Fruit fly (Drosophila melanogaster) whole organism, adult: ENCODE data around the gene Non3.

Source experiments
- CG11617 ChIP-seq: fragments of 200-800 bp; sonication (Bioruptor generic); optimal IDR thresholded peaks from 2 replicates; lab custom pipeline; 2017; ENCODE audit warnings: mild to moderate bottlenecking, missing biosample characterization, missing genetic modification reagents, missing genetic modification characterization
- CG12768 ChIP-seq: fragments of 200-800 bp; sonication (Bioruptor generic); optimal IDR thresholded peaks from 2 replicates; lab custom pipeline; 2017; ENCODE audit warnings: missing biosample characterization, missing genetic modification characterization, mild to moderate bottlenecking, moderate library complexity, missing genetic modification reagents
- CG14711 ChIP-seq: fragments of 200-800 bp; sonication (Bioruptor generic); optimal IDR thresholded peaks from 2 replicates; lab custom pipeline; 2018; ENCODE audit warnings: missing biosample characterization, mild to moderate bottlenecking, missing genetic modification characterization, moderate library complexity
- CG1620 ChIP-seq: fragments of 200-800 bp; sonication (Bioruptor generic); optimal IDR thresholded peaks from 2 replicates; lab custom pipeline; 2016; ENCODE audit warnings: missing biosample characterization, missing genetic modification characterization
- CG33017 ChIP-seq: fragments of 200-800 bp; sonication (Bioruptor generic); optimal IDR thresholded peaks from 2 replicates; lab custom pipeline; 2018; ENCODE audit warnings: missing biosample characterization, mild to moderate bottlenecking, missing genetic modification characterization, moderate library complexity
- CG5204 ChIP-seq: fragments of 200-800 bp; sonication (Bioruptor generic); optimal IDR thresholded peaks from 2 replicates; lab custom pipeline; 2016; ENCODE audit warnings: missing biosample characterization, missing genetic modification characterization
- CG7045 ChIP-seq: fragments of 200-800 bp; sonication (Bioruptor generic); optimal IDR thresholded peaks from 2 replicates; lab custom pipeline; 2017; ENCODE audit warnings: missing biosample characterization, mild to moderate bottlenecking, missing genetic modification characterization
- CG7101 ChIP-seq: fragments of 200-800 bp; sonication (Bioruptor generic); optimal IDR thresholded peaks from 2 replicates; lab custom pipeline; 2018; ENCODE audit warnings: missing biosample characterization, mild to moderate bottlenecking, missing genetic modification characterization, moderate library complexity
- Clk ChIP-seq: fragments of 200-800 bp; sonication (Bioruptor generic); optimal IDR thresholded peaks from 2 replicates; lab custom pipeline; 2017; ENCODE audit warnings: missing biosample characterization, missing genetic modification characterization
- Crg-1 ChIP-seq: fragments of 200-800 bp; sonication (Bioruptor generic); optimal IDR thresholded peaks from 2 replicates; lab custom pipeline; 2016; ENCODE audit warnings: missing biosample characterization, missing genetic modification characterization
- Hr96 ChIP-seq: fragments of 200-800 bp; sonication (Bioruptor generic); optimal IDR thresholded peaks from 2 replicates; lab custom pipeline; 2016; ENCODE audit warnings: missing biosample characterization, missing genetic modification characterization
- Mnt ChIP-seq: fragments of 200-800 bp; sonication (Bioruptor generic); optimal IDR thresholded peaks from 2 replicates; lab custom pipeline; 2016; ENCODE audit warnings: missing biosample characterization, mild to moderate bottlenecking, missing genetic modification characterization
- bab1 ChIP-seq: fragments of 200-800 bp; sonication (Bioruptor generic); optimal IDR thresholded peaks from 3 replicates; lab custom pipeline; 2019; ENCODE audit warnings: missing biosample characterization, mild to moderate bottlenecking, missing genetic modification characterization, moderate library complexity
- cic ChIP-seq: fragments of 200-800 bp; sonication (Bioruptor generic); optimal IDR thresholded peaks from 2 replicates; lab custom pipeline; 2017; ENCODE audit warnings: missing biosample characterization, mild to moderate bottlenecking, missing genetic modification characterization, moderate library complexity
- cnc ChIP-seq, 2 experiments: fragments of >200 bp; optimal IDR thresholded peaks; 2 replicates each; lab custom pipeline; 2017
- kay ChIP-seq: fragments of 200-800 bp; sonication (Bioruptor generic); peaks from one replicate; lab custom pipeline; 2016; ENCODE audit warnings: missing biosample characterization, missing genetic modification characterization, borderline replicate concordance
- ovo ChIP-seq: fragments of 200-800 bp; sonication (Bioruptor generic); optimal IDR thresholded peaks from 2 replicates; lab custom pipeline; 2016; ENCODE audit warnings: missing biosample characterization, missing genetic modification characterization
- pad ChIP-seq: fragments of 200-800 bp; sonication (Bioruptor generic); optimal IDR thresholded peaks from 3 replicates; lab custom pipeline; 2017; ENCODE audit warnings: missing biosample characterization, missing genetic modification characterization, mild to moderate bottlenecking, moderate library complexity, missing genetic modification reagents
- tj ChIP-seq: fragments of 200-800 bp; sonication (Bioruptor generic); optimal IDR thresholded peaks from 3 replicates; lab custom pipeline; 2017; ENCODE audit warnings: missing biosample characterization, mild to moderate bottlenecking, missing genetic modification characterization, moderate library complexity
- toe ChIP-seq: fragments of 200-800 bp; sonication (Bioruptor generic); optimal IDR thresholded peaks from 2 replicates; lab custom pipeline; 2016; ENCODE audit warnings: missing biosample characterization, missing genetic modification characterization

Gene Non3

DNA sequence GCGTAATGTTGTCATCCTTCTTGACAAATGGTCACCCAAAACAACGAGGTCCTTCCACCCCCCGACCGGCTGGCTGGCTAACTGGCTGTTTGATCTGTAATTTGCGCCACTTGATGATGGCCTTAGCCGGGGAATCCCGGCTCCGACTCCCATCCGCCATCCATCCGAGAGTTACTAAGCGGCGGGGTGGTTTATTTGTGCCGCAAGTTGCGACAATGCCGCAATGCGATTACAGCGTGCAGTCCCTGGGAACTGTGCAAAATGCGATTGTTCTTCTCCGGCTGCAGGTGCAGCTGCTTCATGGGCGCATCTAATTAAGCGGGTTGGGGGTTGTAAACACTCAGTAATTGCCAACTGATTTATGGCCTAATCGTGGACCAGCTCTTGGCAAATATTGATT lies 36.5 kb downstream of the Non3 start:
- TF ChIP-seq Crg-1 (no peak), Mnt (GFP tag; lab: Kevin White, UChicago) (no peak), Clk (GFP tag; lab: Kevin White, UChicago) (no peak), ovo (GFP tag; lab: Kevin White, UChicago) (no peak), CG14711 (no peak), CG7101 (tag; lab: Kevin White, UChicago) (no peak), CG12768 (no peak), kay (no peak), tj (no peak), cic (no peak), CG1620 (GFP tag; lab: Kevin White, UChicago) (no peak), cnc (optimal IDR thresholded peaks at IDR 0.05; lab: Kevin White, UChicago) (no peak), toe (GFP tag; lab: Kevin White, UChicago) (no peak), CG5204 (GFP tag; lab: Kevin White, UChicago) (no peak), bab1 (GFP tag; lab: Kevin White, UChicago) (no peak), Hr96 (no peak), CG11617 (GFP tag; lab: Kevin White, UChicago) (no peak), pad (GFP tag; lab: Kevin White, UChicago) (no peak)

DNA sequence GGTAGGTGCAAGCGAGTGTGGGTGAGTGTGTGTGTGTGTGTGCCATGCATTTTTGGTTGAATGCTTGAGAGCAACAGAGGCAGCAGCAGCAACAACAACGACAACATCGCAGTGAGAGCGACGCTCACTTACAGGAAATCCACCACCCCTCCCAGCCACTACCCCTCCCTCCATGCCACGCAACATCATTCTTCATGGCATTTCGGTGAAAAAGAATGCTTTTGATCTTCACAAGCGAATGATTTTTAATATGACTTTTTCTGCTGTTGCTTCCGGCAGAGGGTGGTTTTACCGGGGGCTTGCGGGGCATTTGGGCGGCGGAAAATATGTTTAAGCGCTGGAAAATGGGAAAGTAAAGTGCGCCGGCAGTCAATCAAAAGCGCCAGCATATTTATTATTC lies 38.1 kb downstream of the Non3 start:
- no peak for TF ChIP-seq CG11617 (GFP tag; lab: Kevin White, UChicago)
- no peak for TF ChIP-seq CG7045
- no peak for TF ChIP-seq toe (GFP tag; lab: Kevin White, UChicago)

DNA sequence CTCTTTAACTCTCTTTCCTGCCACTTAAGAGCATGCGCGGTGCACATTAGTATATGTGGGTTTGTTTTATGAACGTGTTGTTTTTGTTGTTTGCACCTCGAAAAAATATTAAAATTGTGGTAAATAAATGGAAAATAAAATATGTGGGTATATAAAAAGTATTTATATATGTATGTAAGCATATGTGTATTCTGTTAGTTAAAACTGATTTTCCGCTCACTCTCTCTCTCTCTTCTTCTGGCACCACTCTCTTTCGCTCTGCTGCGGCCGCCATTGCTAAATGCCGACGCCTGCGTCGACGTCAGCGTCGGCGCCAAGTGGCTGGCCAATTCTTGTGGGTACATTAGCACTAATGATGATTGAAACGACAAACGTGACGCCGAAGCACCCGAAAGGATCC lies 41.8 kb downstream of the Non3 start:
- TF ChIP-seq cic (no peak), CG33017 (tag; lab: Kevin White, UChicago) (no peak), CG7045 (no peak), bab1 (GFP tag; lab: Kevin White, UChicago) (no peak), kay (no peak), ovo (GFP tag; lab: Kevin White, UChicago) (no peak), toe (GFP tag; lab: Kevin White, UChicago) (no peak), tj (no peak), CG5204 (GFP tag; lab: Kevin White, UChicago) (no peak), CG1620 (GFP tag; lab: Kevin White, UChicago) (no peak), CG7101 (tag; lab: Kevin White, UChicago) (no peak), cnc (optimal IDR thresholded peaks at IDR 0.05; lab: Kevin White, UChicago) (no peak), pad (GFP tag; lab: Kevin White, UChicago) (no peak), Hr96 (no peak)

DNA sequence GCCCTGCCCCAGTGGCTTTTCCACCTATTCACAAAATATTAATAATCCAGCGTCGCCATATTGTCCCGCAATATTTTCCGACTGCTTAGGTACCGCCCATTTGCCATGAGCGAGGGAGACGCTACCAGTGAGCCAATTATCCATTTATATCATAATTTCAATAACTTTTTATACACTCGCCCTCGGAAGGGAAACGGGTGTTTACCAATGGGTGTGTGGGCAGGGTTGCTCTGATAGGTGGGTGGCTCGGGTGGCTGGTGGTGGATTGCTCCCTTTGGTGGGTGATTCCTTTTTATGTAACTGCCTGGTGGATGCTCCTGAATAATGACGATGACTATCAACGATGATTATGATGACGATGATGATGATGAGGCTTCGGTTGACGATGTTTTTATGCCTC lies 43.1 kb downstream of the Non3 start:
- TF ChIP-seq tj (no peak), cnc (optimal IDR thresholded peaks at IDR 0.05; lab: Kevin White, UChicago) (no peak), CG7045 (no peak), CG1620 (GFP tag; lab: Kevin White, UChicago) (no peak), toe (GFP tag; lab: Kevin White, UChicago) (no peak), kay (no peak), cic (no peak), pad (GFP tag; lab: Kevin White, UChicago) (no peak), CG11617 (GFP tag; lab: Kevin White, UChicago) (no peak), Mnt (GFP tag; lab: Kevin White, UChicago) (no peak), CG7101 (tag; lab: Kevin White, UChicago) (no peak), CG5204 (GFP tag; lab: Kevin White, UChicago) (no peak)

DNA sequence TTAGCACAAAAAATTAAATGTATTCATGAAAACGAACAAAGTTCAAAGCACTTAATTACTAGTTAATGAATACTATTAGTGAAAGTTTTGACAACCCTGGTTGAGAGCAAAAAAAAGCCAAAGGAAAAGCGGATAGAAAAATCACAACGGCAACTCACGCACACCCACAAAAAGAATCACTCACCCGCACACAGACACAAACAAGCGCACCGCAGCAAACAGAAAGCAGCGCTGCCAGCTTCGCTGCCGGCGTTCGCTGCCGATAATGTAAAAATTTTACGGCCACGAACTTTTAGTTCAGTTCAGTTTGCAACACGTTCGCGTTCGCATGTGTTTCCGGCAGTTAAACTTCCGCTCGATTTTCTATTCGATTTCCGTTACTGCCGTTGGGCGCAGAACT lies 44.0 kb downstream of the Non3 start, which contains the start of gene CG18599:
CG18599 (plus strand) TSS at position 301 of the 400 bp plus-strand sequence.
- no peak for TF ChIP-seq CG5204 (GFP tag; lab: Kevin White, UChicago)
- no peak for TF ChIP-seq CG1620 (GFP tag; lab: Kevin White, UChicago)
- no peak for TF ChIP-seq CG14711
- TF ChIP-seq Clk (GFP tag; lab: Kevin White, UChicago), result no peak
- TF ChIP-seq CG7101 (tag; lab: Kevin White, UChicago), result no peak
- no peak for TF ChIP-seq Mnt (GFP tag; lab: Kevin White, UChicago)
- TF ChIP-seq cic, result no peak
- TF ChIP-seq pad (GFP tag; lab: Kevin White, UChicago), result no peak

DNA sequence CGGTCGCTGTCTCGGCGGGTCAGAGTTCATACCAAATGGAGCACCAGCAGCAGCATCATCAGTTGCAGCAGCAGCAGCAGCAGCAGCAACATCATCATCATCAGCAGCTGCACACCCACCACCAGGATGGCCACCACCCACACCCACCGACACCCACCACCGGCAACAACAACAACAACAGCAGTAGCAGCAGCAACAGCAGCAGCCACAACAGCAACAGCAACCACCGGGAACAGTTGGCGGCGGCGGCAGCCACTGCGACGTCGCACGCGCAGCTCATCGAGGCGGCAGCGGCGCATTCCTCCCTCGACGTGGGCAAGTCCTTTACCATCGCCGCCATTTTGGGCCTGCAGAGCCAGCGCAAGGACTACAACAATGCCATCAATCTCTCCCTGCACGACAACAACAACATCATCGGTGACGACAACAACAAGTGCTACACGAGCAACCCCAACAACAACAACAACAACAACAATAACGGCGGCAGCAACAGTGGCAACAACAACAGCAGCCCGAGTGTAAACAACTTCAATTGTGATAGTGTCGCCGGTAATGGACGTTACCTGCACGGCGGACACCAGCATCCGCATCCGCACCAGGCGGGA lies 46.3 kb downstream of the Non3 start:
- TF ChIP-seq CG14711 (no peak), CG11617 (GFP tag; lab: Kevin White, UChicago) (no peak), bab1 (GFP tag; lab: Kevin White, UChicago) (no peak), CG7045 (no peak), CG1620 (GFP tag; lab: Kevin White, UChicago) (no peak), pad (GFP tag; lab: Kevin White, UChicago) (no peak), cic (no peak), Crg-1 (no peak), Hr96 (no peak)
